Fruit fly (Drosophila melanogaster) ovary, adult (tissue): ENCODE results near the gene Ppox.

Experiments used
- CG17801 ChIP-seq: fragments of 200-800 bp; optimal IDR thresholded peaks from 2 replicates; lab custom pipeline; 2019; ENCODE audit warnings: missing biosample characterization, mild to moderate bottlenecking, missing genetic modification characterization, moderate library complexity; ENCODE audit not compliant: partially characterized antibody

The Ppox gene

DNA sequence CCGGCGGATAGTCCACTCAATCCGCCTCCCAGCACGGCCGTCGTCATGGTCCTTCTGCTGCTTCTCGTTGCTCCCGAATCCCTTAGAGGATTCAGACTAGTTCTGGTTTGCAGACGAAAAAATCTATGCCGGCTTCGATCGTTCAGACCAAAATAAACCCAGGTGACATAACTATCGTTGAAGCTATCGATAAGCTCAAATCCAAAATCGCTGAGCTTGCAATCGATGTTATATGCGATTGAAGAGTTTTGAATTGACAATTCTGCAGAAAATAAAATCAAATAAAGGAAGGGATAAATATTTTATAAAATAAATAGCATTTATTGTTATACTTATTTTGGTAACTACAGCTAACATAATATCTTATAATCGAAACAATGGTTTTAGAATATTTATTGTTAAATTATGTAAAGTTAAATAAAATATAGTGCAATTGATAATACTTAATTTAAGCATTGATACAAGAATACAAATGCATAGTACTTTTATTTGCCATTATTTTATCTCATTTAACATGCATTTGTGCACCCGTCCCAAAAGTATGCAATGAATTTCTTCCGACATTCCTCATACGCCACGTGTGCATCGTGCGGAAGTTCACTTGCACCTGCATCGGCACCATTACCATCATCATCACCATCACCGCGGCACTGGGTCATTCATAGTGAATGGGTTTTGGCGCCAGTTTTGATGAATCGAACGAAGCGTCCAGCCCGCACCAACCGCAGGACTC lies at the start of gene Ppox:
Ppox (minus strand) TSS at position 173 of the 733 bp plus-strand sequence.
- TF ChIP-seq CG17801 (GFP tag; lab: Kevin White, UChicago): no peak

- TF ChIP-seq CG17801 (GFP tag; lab: Kevin White, UChicago): no peak
Observed at dm6 chr3R:24699309-24699708, 37.7 kb upstream of the Ppox start.

DNA sequence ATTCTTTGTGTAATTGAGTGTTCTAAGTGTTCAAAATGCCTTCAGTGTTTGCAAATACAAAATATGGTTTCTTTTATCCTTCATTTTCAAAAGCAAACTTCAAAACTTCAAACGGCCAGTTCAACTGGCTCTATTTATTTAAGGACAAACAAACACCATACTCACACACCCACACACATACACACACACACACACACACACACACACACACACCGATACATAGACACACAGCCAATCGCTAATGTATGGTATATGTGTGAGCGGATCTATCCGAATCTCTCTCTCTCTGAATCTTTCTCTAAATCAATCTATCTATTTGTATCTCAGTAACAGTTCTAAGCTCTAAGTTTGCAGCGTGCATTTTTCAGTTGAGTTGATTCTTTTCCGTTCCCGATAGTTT lies 31.2 kb upstream of the Ppox start:
- no peak for TF ChIP-seq CG17801 (GFP tag; lab: Kevin White, UChicago)

dm6 chr3R:24671662-24672061 lies 10.0 kb upstream of the Ppox start:
- TF ChIP-seq CG17801 (GFP tag; lab: Kevin White, UChicago): no peak

DNA sequence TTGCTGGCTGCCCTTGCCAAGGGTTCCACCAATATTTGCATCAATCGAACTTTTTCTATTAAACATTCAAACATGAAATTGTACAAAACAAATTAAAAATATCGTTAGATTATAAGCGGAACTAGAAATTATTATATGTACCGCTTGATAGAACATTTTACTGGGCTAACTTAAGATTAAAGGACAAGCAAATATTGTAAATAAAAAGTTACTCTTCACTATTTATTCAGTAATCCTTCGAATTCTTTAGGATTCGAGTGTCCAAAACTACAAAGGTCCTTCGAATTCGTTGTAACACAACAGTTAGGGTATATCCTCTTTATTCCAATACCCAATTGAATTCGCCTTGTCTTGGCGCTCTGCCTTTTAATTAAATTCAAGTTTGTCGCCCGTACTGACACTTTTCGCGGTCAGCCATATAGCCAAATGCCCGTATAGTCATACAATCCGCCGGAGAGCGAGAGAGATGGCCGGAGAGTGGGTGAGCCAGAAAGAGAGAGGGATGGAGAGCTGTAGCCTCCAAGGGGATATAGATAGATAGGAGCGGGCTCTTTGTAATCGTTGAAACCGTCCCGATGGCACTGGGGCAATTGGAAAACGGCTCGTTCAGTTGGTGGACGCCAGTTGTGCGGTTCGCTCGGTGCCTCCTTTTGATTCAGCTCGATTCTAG lies 6.0 kb upstream of the Ppox start:
- TF ChIP-seq CG17801 (GFP tag; lab: Kevin White, UChicago): no peak

DNA sequence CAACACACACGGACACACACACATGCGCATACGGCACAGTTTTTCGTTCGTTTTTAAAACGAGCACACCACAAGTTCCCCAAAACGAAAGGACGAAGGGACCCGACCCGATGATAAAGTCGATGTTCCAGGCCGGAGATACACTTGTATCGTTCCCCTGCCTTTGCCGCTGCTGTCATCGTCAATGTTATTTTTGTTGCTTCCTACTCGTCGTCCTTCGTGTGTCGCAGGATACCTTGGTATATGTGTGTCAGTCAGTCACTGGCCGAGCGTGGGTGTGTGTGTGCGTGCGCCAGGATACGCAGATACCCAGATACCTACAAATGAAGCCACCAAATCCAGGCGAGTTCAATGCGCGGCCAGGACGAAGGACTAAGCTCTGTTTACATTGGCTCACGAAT lies 1.4 kb upstream of the Ppox start:
- no peak for TF ChIP-seq CG17801 (GFP tag; lab: Kevin White, UChicago)

DNA sequence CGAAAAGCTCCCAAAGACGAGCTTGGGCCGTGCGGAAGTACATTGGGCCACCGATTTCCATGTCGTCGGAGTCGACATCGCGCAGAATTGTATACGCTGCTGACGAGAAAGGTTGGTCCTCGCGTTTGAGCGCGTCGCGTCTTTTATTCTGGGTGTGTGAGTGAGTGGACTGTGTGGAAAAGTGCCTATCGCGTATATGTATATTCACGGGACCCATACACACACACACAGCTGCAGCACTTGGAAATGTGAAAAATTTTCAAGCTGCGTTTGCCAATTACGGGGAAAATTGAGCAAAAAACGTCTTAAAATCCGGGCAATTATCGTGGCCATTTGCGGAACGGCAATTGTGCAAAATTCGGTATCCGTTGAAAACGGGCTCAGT lies 753 bp upstream of the Ppox start, which contains the start of gene slo:
slo (plus strand) TSS at position 80 of the 385 bp plus-strand sequence.
- no peak for TF ChIP-seq CG17801 (GFP tag; lab: Kevin White, UChicago)

- peak; percentile 10 for TF ChIP-seq CG17801 (GFP tag; lab: Kevin White, UChicago)
Observed at dm6 chr3R:24659173-24659846, 2.3 kb downstream of the Ppox start, which contains the start of gene CG31126. TSS of gene CG31126 (plus strand) at chr3R:24659621.

- TF ChIP-seq CG17801 (GFP tag; lab: Kevin White, UChicago): no peak
Observed at dm6 chr3R:24654770-24655322, 6.8 kb downstream of the Ppox start, which contains the start of the genes CG31125 and CG6695. TSS of gene CG31125 (minus strand) at chr3R:24654820. TSS of gene CG6695 (plus strand) at chr3R:24655160.

dm6 chr3R:24651044-24651459 lies 10.6 kb downstream of the Ppox start:
- TF ChIP-seq CG17801 (GFP tag; lab: Kevin White, UChicago): peak; percentile 66

- peak; percentile 16 for TF ChIP-seq CG17801 (GFP tag; lab: Kevin White, UChicago)
Observed at dm6 chr3R:24649923-24650322, 11.7 kb downstream of the Ppox start, which contains the start of the genes puf and ash2. TSS of gene puf (minus strand) at chr3R:24650043. TSS of gene ash2 (plus strand) at chr3R:24650125.

- no peak for TF ChIP-seq CG17801 (GFP tag; lab: Kevin White, UChicago)
Observed at dm6 chr3R:24634957-24635356, 26.7 kb downstream of the Ppox start, which contains the start of gene MtnF. TSS of gene MtnF (minus strand) at chr3R:24635165.

DNA sequence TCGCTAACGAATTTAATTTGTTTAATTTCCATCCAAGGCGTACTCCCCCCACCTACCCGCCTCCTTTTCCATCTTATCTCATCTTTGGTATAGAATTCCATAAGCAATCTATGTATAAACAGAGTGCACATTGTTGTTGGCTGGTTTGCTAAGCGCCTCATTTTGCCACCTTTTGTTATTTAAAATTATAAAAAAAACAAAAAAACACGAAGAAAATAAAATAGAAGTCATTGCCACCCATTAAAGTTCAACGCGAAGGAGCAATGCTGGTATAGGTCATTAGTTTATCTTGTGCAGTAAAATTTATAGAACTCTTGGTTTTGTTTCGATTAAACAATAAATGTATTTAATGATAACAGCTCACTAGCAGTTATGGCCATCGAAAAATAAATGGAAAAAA lies 27.3 kb downstream of the Ppox start:
- TF ChIP-seq CG17801 (GFP tag; lab: Kevin White, UChicago): no peak

DNA sequence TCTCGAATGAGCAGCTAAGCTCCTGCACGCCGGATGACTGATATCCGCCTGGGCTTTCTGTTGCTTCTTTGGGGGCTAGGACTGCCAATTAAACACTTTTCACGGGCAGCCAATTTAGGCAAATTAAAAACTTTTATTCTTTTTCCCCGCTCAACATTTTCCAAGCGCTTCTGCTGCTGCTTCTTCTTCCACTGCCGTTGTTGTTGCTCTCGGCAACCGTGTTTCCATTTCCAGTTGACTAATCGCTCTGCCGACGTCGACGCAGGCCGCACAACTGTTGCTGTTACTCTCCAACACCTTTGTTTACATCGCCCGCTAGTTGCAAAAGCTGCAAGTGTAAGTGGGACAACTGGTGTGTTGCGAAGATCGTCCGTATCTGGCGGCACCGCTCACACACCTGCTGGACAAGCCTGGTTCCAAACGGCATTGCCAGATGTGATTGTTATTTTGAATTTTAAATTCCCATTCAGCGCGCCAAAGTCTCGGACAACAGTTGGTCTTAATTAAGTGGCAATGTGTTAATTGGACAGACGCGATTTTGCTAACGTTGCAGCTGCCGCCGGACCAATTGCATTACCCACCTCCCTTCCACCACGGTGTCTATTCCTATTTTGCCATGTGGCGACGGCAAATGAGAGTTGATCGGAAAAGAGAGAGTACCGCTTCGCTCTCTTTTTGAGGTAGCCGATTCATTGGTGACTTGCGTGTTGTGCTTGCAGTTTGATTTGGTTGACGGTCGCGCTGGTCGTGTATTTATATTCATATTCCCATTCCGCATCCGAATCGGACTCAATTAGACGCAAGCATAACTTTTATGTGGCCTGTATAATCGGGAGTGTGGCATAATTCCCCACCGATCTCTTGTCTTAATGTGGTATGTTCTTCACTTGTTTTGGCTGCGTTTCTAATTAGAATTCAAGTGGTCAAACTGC lies 31.5 kb downstream of the Ppox start, which contains the start of gene Wsck:
Wsck (minus strand) TSS at position 199 of the 932 bp plus-strand sequence.
- peak; percentile 41 for TF ChIP-seq CG17801 (GFP tag; lab: Kevin White, UChicago)
